Worm (Caenorhabditis elegans): ENCODE data around the gene K09C4.7.
A peak's percentile ranks its signal among the peaks of the same experiment; 100 is the strongest.

Gene K09C4.7

ce11 chrX:3256784-3257493, 15.7 kb upstream of the K09C4.7 start, which contains the start of gene lbp-3:
TSS of gene lbp-3 (plus strand) at chrX:3257372.
- peak; percentile 82 for TF ChIP-seq sma-9 (GFP tag; optimal IDR thresholded peaks at IDR 0.05)
- no peak for TF ChIP-seq sma-9 (tag; optimal IDR thresholded peaks at IDR 0.05)
- no peak for TF ChIP-seq ztf-1 (GFP tag; conservative IDR thresholded peaks at IDR 0.05)
- TF ChIP-seq unc-39 (tag; optimal IDR thresholded peaks at IDR 0.05): no peak
- TF ChIP-seq mab-5 (tag; optimal IDR thresholded peaks at IDR 0.05): peak; percentile 53
- no peak for TF ChIP-seq nhr-25 (tag; optimal IDR thresholded peaks at IDR 0.05)
- TF ChIP-seq lsy-2 (tag; optimal IDR thresholded peaks at IDR 0.05): peak in 1 of 2 experiments; percentile 30
- TF ChIP-seq sma-3 (GFP tag; optimal IDR thresholded peaks at IDR 0.05): peak; percentile 17
- peak; percentile 98 for TF ChIP-seq fos-1 (tag; optimal IDR thresholded peaks at IDR 0.05)
- TF ChIP-seq crh-2 (tag; optimal IDR thresholded peaks at IDR 0.05): peak; percentile 85
- no peak for TF ChIP-seq nhr-11 (tag; optimal IDR thresholded peaks at IDR 0.05)
- TF ChIP-seq lin-13 (GFP tag; optimal IDR thresholded peaks at IDR 0.05): no peak
- no peak for TF ChIP-seq nhr-10 (tag; optimal IDR thresholded peaks at IDR 0.05)
- peak; percentile 33 for TF ChIP-seq gmeb-1 (tag; optimal IDR thresholded peaks at IDR 0.05)
- TF ChIP-seq nhr-129 (tag; optimal IDR thresholded peaks at IDR 0.05): peak; percentile 99
- TF ChIP-seq F13H6.1 (tag; optimal IDR thresholded peaks at IDR 0.05): peak; percentile 37
- no peak for TF ChIP-seq R02D3.7 (tag; optimal IDR thresholded peaks at IDR 0.05)
- no peak for TF ChIP-seq nhr-77 (tag; optimal IDR thresholded peaks at IDR 0.05)
- TF ChIP-seq ZK546.5 (tag; optimal IDR thresholded peaks at IDR 0.05): no peak
- TF ChIP-seq egl-27 (tag; optimal IDR thresholded peaks at IDR 0.05): no peak
- TF ChIP-seq ceh-82 (tag; optimal IDR thresholded peaks at IDR 0.05): no peak

- TF ChIP-seq mbf-1 (tag; optimal IDR thresholded peaks at IDR 0.05): no peak
- TF ChIP-seq R02D3.7 (tag; optimal IDR thresholded peaks at IDR 0.05): no peak
- no peak for TF ChIP-seq skn-1 (tag; optimal IDR thresholded peaks at IDR 0.05)
- no peak for TF ChIP-seq sma-3 (GFP tag; optimal IDR thresholded peaks at IDR 0.05)
- TF ChIP-seq fos-1 (tag; optimal IDR thresholded peaks at IDR 0.05): no peak
- TF ChIP-seq elt-1 (tag; optimal IDR thresholded peaks at IDR 0.05): no peak
- TF ChIP-seq unc-62 (GFP tag; optimal IDR thresholded peaks at IDR 0.05): no peak
- no peak for TF ChIP-seq mab-5 (tag; optimal IDR thresholded peaks at IDR 0.05)
- no peak for TF ChIP-seq ztf-1 (GFP tag; conservative IDR thresholded peaks at IDR 0.05)
- no peak for TF ChIP-seq zag-1 (tag; optimal IDR thresholded peaks at IDR 0.05)
- TF ChIP-seq dmd-4 (tag; optimal IDR thresholded peaks at IDR 0.05): no peak
- no peak for TF ChIP-seq blmp-1 (tag; optimal IDR thresholded peaks at IDR 0.05; ENCODE audit: insufficient read depth)
- TF ChIP-seq nhr-237 (tag; optimal IDR thresholded peaks at IDR 0.05): no peak
- TF ChIP-seq crh-2 (tag; optimal IDR thresholded peaks at IDR 0.05): no peak
- TF ChIP-seq ceh-16 (tag; optimal IDR thresholded peaks at IDR 0.05): no peak
- no peak for TF ChIP-seq snpc-4 (tag; optimal IDR thresholded peaks at IDR 0.05)
- no peak for TF ChIP-seq sem-4 (tag; optimal IDR thresholded peaks at IDR 0.05)
- no peak for TF ChIP-seq ama-1 (optimal IDR thresholded peaks at IDR 0.05)
- TF ChIP-seq elt-3 (tag; optimal IDR thresholded peaks at IDR 0.05): no peak
- no peak for TF ChIP-seq gmeb-1 (tag; optimal IDR thresholded peaks at IDR 0.05)
Observed at ce11 chrX:3258842-3259241, 13.8 kb upstream of the K09C4.7 start, which contains the start of gene lbp-1. TSS of gene lbp-1 (plus strand) at chrX:3259142.

ce11 chrX:3260509-3260908, 12.2 kb upstream of the K09C4.7 start, which contains the start of gene lbp-2:
TSS of gene lbp-2 (plus strand) at chrX:3260610.
- TF ChIP-seq nhr-129 (tag; optimal IDR thresholded peaks at IDR 0.05) (peak; percentile 53), zag-1 (tag; optimal IDR thresholded peaks at IDR 0.05) (no peak), F13H6.1 (tag; optimal IDR thresholded peaks at IDR 0.05) (no peak), ama-1 (optimal IDR thresholded peaks at IDR 0.05) (no peak), ceh-16 (tag; optimal IDR thresholded peaks at IDR 0.05) (no peak), C34F6.9 (tag; optimal IDR thresholded peaks at IDR 0.05) (no peak), ztf-4 (tag; optimal IDR thresholded peaks at IDR 0.05) (no peak), skn-1 (tag; optimal IDR thresholded peaks at IDR 0.05) (no peak), crh-2 (tag; optimal IDR thresholded peaks at IDR 0.05) (no peak), mab-5 (tag; optimal IDR thresholded peaks at IDR 0.05) (peak; percentile 3)

- TF ChIP-seq lin-11 (tag; optimal IDR thresholded peaks at IDR 0.05) (no peak), nhr-77 (tag; optimal IDR thresholded peaks at IDR 0.05) (no peak), unc-62 (GFP tag; optimal IDR thresholded peaks at IDR 0.05) (no peak), peb-1 (tag; optimal IDR thresholded peaks at IDR 0.05) (no peak), ztf-11 (tag; optimal IDR thresholded peaks at IDR 0.05) (no peak), unc-55 (GFP tag; optimal IDR thresholded peaks at IDR 0.05) (no peak), blmp-1 (tag; optimal IDR thresholded peaks at IDR 0.05; ENCODE audit: insufficient read depth) (no peak), lin-39 (tag; optimal IDR thresholded peaks at IDR 0.05) (no peak), ZK546.5 (tag; optimal IDR thresholded peaks at IDR 0.05) (no peak), nhr-6 (tag; optimal IDR thresholded peaks at IDR 0.05) (no peak), F13H6.1 (tag; optimal IDR thresholded peaks at IDR 0.05) (no peak), fos-1 (tag; optimal IDR thresholded peaks at IDR 0.05) (no peak), nhr-11 (tag; optimal IDR thresholded peaks at IDR 0.05) (no peak), nhr-10 (tag; optimal IDR thresholded peaks at IDR 0.05) (no peak), dmd-4 (tag; optimal IDR thresholded peaks at IDR 0.05) (no peak), zag-1 (tag; optimal IDR thresholded peaks at IDR 0.05) (no peak), sma-9 (GFP tag; optimal IDR thresholded peaks at IDR 0.05) (no peak), sma-9 (tag; optimal IDR thresholded peaks at IDR 0.05) (no peak), lin-13 (GFP tag; optimal IDR thresholded peaks at IDR 0.05) (no peak), ztf-1 (GFP tag; conservative IDR thresholded peaks at IDR 0.05) (no peak), mdl-1 (tag; optimal IDR thresholded peaks at IDR 0.05) (no peak)
Observed at ce11 chrX:3262600-3262999, 10.1 kb upstream of the K09C4.7 start, which contains the start of gene fbxb-71. TSS of gene fbxb-71 (plus strand) at chrX:3262900.

Data from whole organism, L2 larva.